Worm (Caenorhabditis elegans): ENCODE data around the gene B0303.7.

Gene B0303.7

ce11 chrIII:8653875-8654386 is 39.5 kb upstream of the B0303.7 start, which contains the start of gene F22B7.9:
F22B7.9 (minus strand) TSS chrIII:8653925.
- TF ChIP-seq ceh-20 (GFP tag; IDR thresholded peaks at IDR 0.05) (no peak), F49E8.2 (tag; optimal IDR thresholded peaks at IDR 0.05; ENCODE audit: borderline replicate concordance) (no peak), mep-1 (tag; optimal IDR thresholded peaks at IDR 0.05) (no peak), F37D6.2 (tag; optimal IDR thresholded peaks at IDR 0.05) (no peak), php-3 (GFP tag; IDR thresholded peaks at IDR 0.05) (no peak), rbr-2 (tag; optimal IDR thresholded peaks at IDR 0.05) (no peak), aha-1 (tag) (peak; percentile 83), dve-1 (tag; optimal IDR thresholded peaks at IDR 0.05; ENCODE audit: insufficient read depth) (peak; percentile 70), pha-4 (GFP tag; IDR thresholded peaks at IDR 0.05) (no peak), pha-4 (tag; optimal IDR thresholded peaks at IDR 0.05) (peak; percentile 39), spr-3 (GFP tag; optimal IDR thresholded peaks at IDR 0.05) (no peak), dpl-1 (GFP tag; optimal IDR thresholded peaks at IDR 0.05) (no peak), nhr-42 (GFP tag; IDR thresholded peaks at IDR 0.05) (no peak), egl-27 (tag; optimal IDR thresholded peaks at IDR 0.05) (no peak), dmd-9 (GFP tag; IDR thresholded peaks at IDR 0.05) (no peak), nhr-102 (tag; optimal IDR thresholded peaks at IDR 0.05) (no peak), sdz-12 (GFP tag; optimal IDR thresholded peaks at IDR 0.05) (no peak), ztf-7 (tag; optimal IDR thresholded peaks at IDR 0.05) (no peak), tag-97 (GFP tag; IDR thresholded peaks at IDR 0.05) (no peak), R02D3.7 (tag; optimal IDR thresholded peaks at IDR 0.05) (no peak), nhr-48 (tag; optimal IDR thresholded peaks at IDR 0.05) (peak; percentile 6), lir-3 (tag; optimal IDR thresholded peaks at IDR 0.05) (no peak), tra-1 (GFP tag; IDR thresholded peaks at IDR 0.05) (no peak), Y75B8A.6 (GFP tag; IDR thresholded peaks at IDR 0.05) (no peak), snpc-4 (tag; optimal IDR thresholded peaks at IDR 0.05) (no peak), dmd-6 (GFP tag; IDR thresholded peaks at IDR 0.05) (peak; percentile 27; the same call in 1 of the 2 replicates), pqm-1 (tag; optimal IDR thresholded peaks at IDR 0.05) (no peak), gei-8 (GFP tag; optimal IDR thresholded peaks at IDR 0.05) (no peak), daf-12 (tag; optimal IDR thresholded peaks at IDR 0.05) (no peak), hmg-1.1 (GFP tag; IDR thresholded peaks at IDR 0.05) (no peak), ZK337.2 (GFP tag; IDR thresholded peaks at IDR 0.05) (no peak), daf-19 (GFP tag; conservative IDR thresholded peaks at IDR 0.05) (no peak), lin-38 (GFP tag; IDR thresholded peaks at IDR 0.05) (no peak), zip-2 (tag; optimal IDR thresholded peaks at IDR 0.05) (no peak), zfp-3 (GFP tag; conservative IDR thresholded peaks at IDR 0.05) (no peak), jun-1 (tag; optimal IDR thresholded peaks at IDR 0.05) (no peak), aly-2 (tag; optimal IDR thresholded peaks at IDR 0.05) (no peak), ces-1 (GFP tag; optimal IDR thresholded peaks at IDR 0.05) (no peak), vab-7 (GFP tag; IDR thresholded peaks at IDR 0.05) (no peak), ceh-44 (GFP tag; IDR thresholded peaks at IDR 0.05) (no peak), mdl-1 (tag; optimal IDR thresholded peaks at IDR 0.05) (peak in 1 of 2 experiments; percentile 39), lim-7 (GFP tag; IDR thresholded peaks at IDR 0.05) (no peak), ZK546.5 (tag; optimal IDR thresholded peaks at IDR 0.05) (no peak), hlh-30 (tag; optimal IDR thresholded peaks at IDR 0.05; ENCODE audit: insufficient read depth) (peak; percentile 65), Y5F2A.4 (GFP tag; optimal IDR thresholded peaks at IDR 0.05) (no peak), fos-1 (tag; optimal IDR thresholded peaks at IDR 0.05) (no peak), spr-1 (tag; optimal IDR thresholded peaks at IDR 0.05) (peak; percentile 2), nhr-76 (tag; optimal IDR thresholded peaks at IDR 0.05) (no peak), F44E2.7 (GFP tag; IDR thresholded peaks at IDR 0.05) (no peak), nhr-25 (tag; optimal IDR thresholded peaks at IDR 0.05; ENCODE audit: borderline replicate concordance, insufficient read depth) (no peak), saeg-2 (GFP tag; IDR thresholded peaks at IDR 0.05) (no peak), nhr-28 (tag; optimal IDR thresholded peaks at IDR 0.05) (peak; percentile 38)

Measured in whole organism, L4 larva.